Worm (Caenorhabditis elegans) whole organism, L1 larva: ENCODE results near the gene fbxb-40.
A peak's percentile ranks its signal among the peaks of the same experiment; 100 is the strongest.

Experiments used
- C34B4.2 ChIP-seq: sonication (generic microtip); optimal IDR thresholded peaks from 2 replicates; lab custom pipeline; 2017; ENCODE audit warnings: mild to moderate bottlenecking, missing genetic modification characterization, missing compliant biosample characterization
- Y116A8C.19 ChIP-seq: sonication (generic microtip); optimal IDR thresholded peaks from 2 replicates; lab custom pipeline; 2016; ENCODE audit warnings: missing compliant biosample characterization, missing genetic modification characterization, borderline replicate concordance
- aha-1 ChIP-seq: fragments of 150-350 bp; optimal IDR thresholded peaks from 2 replicates; lab custom pipeline; 2014; ENCODE audit warnings: missing biosample characterization, missing genetic modification characterization
- alr-1 ChIP-seq: fragments of 200-800 bp; sonication (Bioruptor generic); optimal IDR thresholded peaks from 2 replicates; lab custom pipeline; 2018; ENCODE audit warnings: borderline replicate concordance, mild to moderate bottlenecking, missing genetic modification characterization, missing compliant biosample characterization
- blmp-1 ChIP-seq: fragments of 150-350 bp; optimal IDR thresholded peaks from 2 replicates; lab custom pipeline; 2014; ENCODE audit warnings: missing biosample characterization, missing genetic modification characterization
- ceh-63 ChIP-seq: fragments of 200-800 bp; sonication (Bioruptor generic); optimal IDR thresholded peaks from 2 replicates; lab custom pipeline; 2018; ENCODE audit warnings: mild to moderate bottlenecking, missing genetic modification characterization, missing compliant biosample characterization
- ceh-8 ChIP-seq: fragments of 200-800 bp; sonication (Bioruptor generic); optimal IDR thresholded peaks from 2 replicates; lab custom pipeline; 2018; ENCODE audit warnings: mild to moderate bottlenecking, missing genetic modification characterization, moderate library complexity, missing compliant biosample characterization
- ceh-82 ChIP-seq, 3 experiments: fragments of 150-350 bp in 1 of 3; sonication (generic microtip) in 2 of 3; optimal IDR thresholded peaks; 2 replicates each; lab custom pipeline; 2014 to 2017; ENCODE audit warnings: missing biosample characterization in 3 of 3, missing genetic modification characterization in 3 of 3
- ces-1 ChIP-seq: fragments of 150-350 bp; optimal IDR thresholded peaks from 2 replicates; lab custom pipeline; 2014; ENCODE audit warnings: missing biosample characterization, missing genetic modification reagents, missing genetic modification characterization
- dpl-1 ChIP-seq, 3 experiments: fragments of 150-350 bp in 2 of 3; sonication (generic microtip) in 1 of 3; optimal IDR thresholded peaks; 2 replicates each; lab custom pipeline; 2014 to 2017; ENCODE audit warnings: missing biosample characterization in 3 of 3, missing genetic modification characterization in 3 of 3, missing genetic modification reagents in 3 of 3
- efl-1 ChIP-seq, 4 experiments: fragments of 150-350 bp; optimal IDR thresholded peaks in 3 of 4; peaks in 1 of 4; 1 replicate in 1 of 4; 2 replicates in 3 of 4; lab custom pipeline; 2014; ENCODE audit warnings: missing biosample characterization in 2 of 4, missing genetic modification characterization in 2 of 4, missing genetic modification reagents in 2 of 4
- egl-27 ChIP-seq, 2 experiments: fragments of 150-350 bp in 1 of 2; sonication (generic microtip); optimal IDR thresholded peaks; 3 replicates each; lab custom pipeline; 2017 to 2018; ENCODE audit warnings: missing biosample characterization in 2 of 2, missing genetic modification characterization in 2 of 2, missing genetic modification reagents in 2 of 2
- ets-5 ChIP-seq: fragments of 200-800 bp; sonication (Bioruptor generic); IDR thresholded peaks from 2 replicates; pipeline ENCODE4 v1.3.6; 2022; ENCODE audit warnings: missing genetic modification characterization, missing compliant biosample characterization
- fkh-10 ChIP-seq: sonication (generic microtip); optimal IDR thresholded peaks from 2 replicates; lab custom pipeline; 2017; ENCODE audit warnings: missing biosample characterization, missing genetic modification reagents, missing genetic modification characterization
- fkh-4 ChIP-seq: sonication (generic microtip); optimal IDR thresholded peaks from 2 replicates; lab custom pipeline; 2016; ENCODE audit warnings: missing compliant biosample characterization, missing genetic modification characterization, borderline replicate concordance
- fkh-8 ChIP-seq: sonication (generic microtip); optimal IDR thresholded peaks from 2 replicates; lab custom pipeline; 2016; ENCODE audit warnings: mild to moderate bottlenecking, missing genetic modification characterization, missing compliant biosample characterization
- hlh-17 ChIP-seq: fragments of 200-800 bp; sonication (Bioruptor generic); optimal IDR thresholded peaks from 2 replicates; lab custom pipeline; 2018; ENCODE audit warnings: missing genetic modification characterization, mild to moderate bottlenecking, missing compliant biosample characterization, moderate library complexity, borderline replicate concordance
- jun-1 ChIP-seq: fragments of 150-350 bp; optimal IDR thresholded peaks from 2 replicates; lab custom pipeline; 2014; ENCODE audit warnings: missing biosample characterization, missing genetic modification reagents, missing genetic modification characterization
- lin-13 ChIP-seq: fragments of 150-350 bp; optimal IDR thresholded peaks from 2 replicates; lab custom pipeline; 2014; ENCODE audit warnings: missing biosample characterization, missing genetic modification reagents, missing genetic modification characterization
- lin-14 ChIP-seq: fragments of 200-800 bp; sonication (Bioruptor generic); optimal IDR thresholded peaks from 2 replicates; lab custom pipeline; 2018; ENCODE audit warnings: mild to moderate bottlenecking, missing genetic modification characterization, moderate library complexity, missing compliant biosample characterization
- lin-35 ChIP-seq, 2 experiments: fragments of 150-350 bp; optimal IDR thresholded peaks; 2 replicates each; lab custom pipeline; 2014; ENCODE audit warnings: missing biosample characterization in 2 of 2, missing genetic modification characterization in 2 of 2, missing genetic modification reagents in 2 of 2
- lsy-2 ChIP-seq, 2 experiments: fragments of 150-350 bp; optimal IDR thresholded peaks; 2 replicates each; lab custom pipeline; 2014; ENCODE audit warnings: missing biosample characterization in 2 of 2, missing genetic modification characterization in 2 of 2
- mab-9 ChIP-seq: fragments of 200-800 bp; sonication (Bioruptor generic); IDR thresholded peaks from 2 replicates; pipeline ENCODE4 v1.3.6; 2022; ENCODE audit warnings: missing genetic modification reagents, missing genetic modification characterization, missing compliant biosample characterization
- mdl-1 ChIP-seq, 2 experiments: fragments of 150-350 bp; optimal IDR thresholded peaks; 2 replicates each; lab custom pipeline; 2014 to 2017; ENCODE audit warnings: missing biosample characterization in 2 of 2, missing genetic modification characterization in 2 of 2, inconsistent platforms in 1 of 2
- mef-2 ChIP-seq: fragments of 150-350 bp; optimal IDR thresholded peaks from 2 replicates; lab custom pipeline; 2014; ENCODE audit warnings: missing biosample characterization, missing genetic modification characterization
- nhr-12 ChIP-seq: sonication (generic microtip); optimal IDR thresholded peaks from 2 replicates; lab custom pipeline; 2017; ENCODE audit warnings: missing biosample characterization, missing genetic modification characterization
- nhr-237 ChIP-seq: fragments of 150-350 bp; optimal IDR thresholded peaks from 2 replicates; lab custom pipeline; 2014; ENCODE audit warnings: missing biosample characterization, missing genetic modification characterization
- nhr-47 ChIP-seq: sonication (generic microtip); optimal IDR thresholded peaks from 2 replicates; lab custom pipeline; 2016; ENCODE audit warnings: mild to moderate bottlenecking, missing genetic modification characterization, moderate library complexity, missing compliant biosample characterization
- nhr-76 ChIP-seq: sonication (generic microtip); optimal IDR thresholded peaks from 2 replicates; lab custom pipeline; 2017; ENCODE audit warnings: missing biosample characterization, missing genetic modification characterization
- nhr-77 ChIP-seq: fragments of 150-350 bp; optimal IDR thresholded peaks from 2 replicates; lab custom pipeline; 2014; ENCODE audit warnings: missing biosample characterization, missing genetic modification characterization
- nhr-85 ChIP-seq: sonication (generic microtip); peaks from one replicate; lab custom pipeline; 2016; ENCODE audit warnings: missing genetic modification characterization, inconsistent platforms, missing compliant biosample characterization
- pqm-1 ChIP-seq: sonication (generic microtip); optimal IDR thresholded peaks from 3 replicates; lab custom pipeline; 2017; ENCODE audit warnings: missing biosample characterization, missing genetic modification characterization
- rnt-1 ChIP-seq: sonication (generic microtip); optimal IDR thresholded peaks from 2 replicates; lab custom pipeline; 2016; ENCODE audit warnings: mild to moderate bottlenecking, missing genetic modification characterization, moderate library complexity, missing compliant biosample characterization
- snpc-4 ChIP-seq: fragments of 150-350 bp; optimal IDR thresholded peaks from 2 replicates; lab custom pipeline; 2014; ENCODE audit warnings: missing biosample characterization, missing genetic modification characterization
- snu-23 ChIP-seq: sonication (generic microtip); optimal IDR thresholded peaks from 2 replicates; lab custom pipeline; 2016; ENCODE audit warnings: missing genetic modification characterization, missing compliant biosample characterization
- sptf-1 ChIP-seq: fragments of 150-350 bp; optimal IDR thresholded peaks from 2 replicates; lab custom pipeline; 2014; ENCODE audit warnings: missing biosample characterization, missing genetic modification characterization
- unc-130 ChIP-seq: fragments of 150-350 bp; optimal IDR thresholded peaks from 2 replicates; lab custom pipeline; 2017; ENCODE audit warnings: missing biosample characterization, missing genetic modification characterization, inconsistent platforms
- unc-86 ChIP-seq: sonication (generic microtip); optimal IDR thresholded peaks from 2 replicates; lab custom pipeline; 2016; ENCODE audit warnings: missing genetic modification characterization, missing compliant biosample characterization
- xbp-1 ChIP-seq: sonication (generic microtip); optimal IDR thresholded peaks from 2 replicates; lab custom pipeline; 2016; ENCODE audit warnings: missing genetic modification characterization, missing compliant biosample characterization
- zag-1 ChIP-seq: fragments of 150-350 bp; optimal IDR thresholded peaks from 2 replicates; lab custom pipeline; 2014; ENCODE audit warnings: missing biosample characterization, missing genetic modification characterization
- zip-4 ChIP-seq: fragments of 200-800 bp; sonication (Bioruptor generic); optimal IDR thresholded peaks from 2 replicates; lab custom pipeline; 2018; ENCODE audit warnings: mild to moderate bottlenecking, missing genetic modification characterization, moderate library complexity, missing compliant biosample characterization
- ztf-4 ChIP-seq: fragments of 150-350 bp; optimal IDR thresholded peaks from 2 replicates; lab custom pipeline; 2014; ENCODE audit warnings: missing biosample characterization, missing genetic modification characterization

Gene fbxb-40

ce11 chrII:1086479-1086878 is 36.7 kb upstream of the fbxb-40 start:
- TF ChIP-seq nhr-85 (tag; lab: Kevin White, UChicago) (peak; percentile 76), xbp-1 (tag; lab: Kevin White, UChicago) (no peak), nhr-237 (tag; lab: Kevin White, UChicago) (no peak), zag-1 (no peak), lin-35 (GFP tag; optimal IDR thresholded peaks at IDR 0.05; lab: Kevin White, UChicago) (peak in 1 of 2 experiments; percentile 42), lin-14 (GFP tag; lab: Kevin White, UChicago) (peak; percentile 50), sptf-1 (tag; lab: Kevin White, UChicago) (no peak), fkh-8 (tag; lab: Kevin White, UChicago) (no peak), ces-1 (GFP tag; lab: Kevin White, UChicago) (no peak), ceh-82 (tag; optimal IDR thresholded peaks at IDR 0.05; lab: Kevin White, UChicago) (no peak), unc-86 (tag; lab: Kevin White, UChicago) (no peak), C34B4.2 (no peak), unc-130 (tag; lab: Kevin White, UChicago) (no peak), hlh-17 (GFP tag; lab: Kevin White, UChicago) (no peak), aha-1 (tag; lab: Kevin White, UChicago) (no peak), blmp-1 (peak; percentile 20), fkh-10 (GFP tag; lab: Kevin White, UChicago) (no peak), jun-1 (no peak), mdl-1 (tag; optimal IDR thresholded peaks at IDR 0.05; lab: Kevin White, UChicago) (peak in 1 of 2 experiments; percentile 64), dpl-1 (GFP tag; optimal IDR thresholded peaks at IDR 0.05; lab: Kevin White, UChicago) (no peak), snu-23 (GFP tag; lab: Kevin White, UChicago) (peak; percentile 3), mab-9 (GFP tag; lab: Robert Waterston, UW) (no peak), ceh-8 (GFP tag; lab: Kevin White, UChicago) (no peak), nhr-12 (no peak), nhr-47 (tag; lab: Kevin White, UChicago) (no peak), nhr-76 (no peak), lsy-2 (tag; optimal IDR thresholded peaks at IDR 0.05; lab: Kevin White, UChicago) (peak in 1 of 2 experiments; percentile 15), efl-1 (optimal IDR thresholded peaks at IDR 0.05; lab: Kevin White, UChicago) (no peak), efl-1 (GFP tag; optimal IDR thresholded peaks at IDR 0.05 in 1 of 2; lab: Kevin White, UChicago) (peak in 1 of 2 experiments; percentile 62), fkh-4 (tag; lab: Kevin White, UChicago) (no peak), Y116A8C.19 (no peak), zip-4 (GFP tag; lab: Kevin White, UChicago) (no peak), mef-2 (no peak), nhr-77 (tag; lab: Kevin White, UChicago) (no peak), rnt-1 (tag; lab: Kevin White, UChicago) (peak; percentile 23), ceh-63 (GFP tag; lab: Kevin White, UChicago) (no peak), snpc-4 (tag; lab: Kevin White, UChicago) (no peak), ets-5 (GFP tag; lab: Robert Waterston, UW) (no peak), lin-13 (GFP tag; lab: Kevin White, UChicago) (no peak), pqm-1 (tag; lab: Kevin White, UChicago) (no peak)
- TF ChIP-seq, all 84 proteins: peak for 9

DNA sequence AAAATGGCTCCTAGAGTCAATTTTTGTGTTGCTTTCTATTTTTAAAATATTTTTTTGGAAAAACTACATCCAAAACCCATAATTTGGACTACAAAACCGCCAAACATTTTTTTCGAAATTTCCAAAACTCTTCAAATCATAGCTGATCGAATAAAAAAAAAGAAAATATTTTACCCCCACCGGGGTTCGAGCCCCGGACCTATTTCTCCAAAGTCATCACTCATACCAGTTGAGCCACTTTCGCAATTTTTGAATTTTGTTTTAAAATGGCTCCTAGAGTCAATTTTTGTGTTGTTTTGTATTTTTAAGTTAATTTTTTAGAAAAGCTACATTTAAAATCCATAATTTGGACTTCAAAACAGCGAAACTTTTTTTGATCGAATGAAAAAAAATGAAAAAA is 35.8 kb upstream of the fbxb-40 start:
- no peak for TF ChIP-seq nhr-77 (tag; lab: Kevin White, UChicago)
- no peak for TF ChIP-seq aha-1 (tag; lab: Kevin White, UChicago)
- no peak for TF ChIP-seq egl-27 (tag; optimal IDR thresholded peaks at IDR 0.05; lab: Kevin White, UChicago)
- TF ChIP-seq alr-1, result no peak
- no peak for TF ChIP-seq hlh-17 (GFP tag; lab: Kevin White, UChicago)
- no peak for TF ChIP-seq fkh-10 (GFP tag; lab: Kevin White, UChicago)
- no peak for TF ChIP-seq ztf-4
